Fruit fly (Drosophila melanogaster) whole organism, larva: ENCODE measurements around the gene CG15022.

Experiments used
- noc ChIP-seq: fragments of 200-800 bp; sonication (Bioruptor generic); optimal IDR thresholded peaks from 3 replicates; lab custom pipeline; 2019; ENCODE audit warnings: missing biosample characterization, mild to moderate bottlenecking, missing genetic modification characterization, moderate library complexity

The CG15022 gene

DNA sequence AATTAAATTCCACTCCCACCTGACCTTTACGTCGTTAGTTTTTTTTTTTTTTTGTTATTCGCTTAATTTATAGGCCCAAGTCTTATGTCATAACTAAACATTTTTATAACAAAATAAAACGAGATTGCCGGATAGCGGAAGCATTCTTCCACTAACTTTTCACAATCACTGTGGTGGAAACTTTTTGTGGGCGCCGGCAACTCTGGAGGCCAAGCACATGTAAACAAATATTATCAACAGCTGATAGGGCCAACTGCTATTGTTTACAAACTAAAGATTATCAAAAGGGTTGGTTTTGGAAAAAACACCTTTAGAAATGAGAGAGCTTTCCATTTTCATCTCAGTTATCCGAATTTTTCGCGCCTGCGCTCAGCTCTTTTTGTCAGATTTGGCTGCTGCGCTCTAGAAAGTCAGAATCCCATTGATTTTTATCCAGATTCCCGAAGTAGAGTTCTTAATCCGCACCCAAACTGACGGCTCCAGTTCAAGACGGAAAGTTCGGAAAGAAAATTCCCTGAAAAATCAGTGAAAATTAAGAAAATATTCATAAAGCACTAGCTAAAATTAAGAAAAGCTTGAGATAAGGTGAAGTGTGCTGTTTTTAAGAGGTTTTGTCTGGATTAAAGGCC is 31.1 kb downstream of the CG15022 start, which contains the start of gene nAChRbeta1:
Gene nAChRbeta1, plus strand, starts transcription at position 432 of the 629 bp plus-strand sequence.
- TF ChIP-seq noc (tag; lab: Kevin White, UChicago): no peak

DNA sequence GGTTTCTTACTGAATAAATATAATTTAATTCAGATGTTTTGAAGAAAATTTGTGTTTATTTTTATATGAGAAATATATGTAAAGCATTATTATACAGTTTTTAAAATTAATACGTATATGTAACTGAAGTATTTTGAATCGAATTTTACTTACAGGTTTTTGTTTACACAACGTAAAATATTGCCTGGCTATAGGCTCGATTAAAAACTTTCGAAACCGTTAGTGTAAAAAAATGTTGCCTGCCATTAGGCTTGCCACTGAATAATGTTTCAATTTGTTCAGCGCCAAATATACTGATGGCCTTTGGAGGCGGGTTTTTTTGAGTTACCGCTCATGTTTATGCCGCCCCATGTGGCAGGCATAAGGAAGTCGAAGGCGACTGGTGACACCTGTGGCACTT is 33.5 kb downstream of the CG15022 start:
- TF ChIP-seq noc (tag; lab: Kevin White, UChicago): no peak

DNA sequence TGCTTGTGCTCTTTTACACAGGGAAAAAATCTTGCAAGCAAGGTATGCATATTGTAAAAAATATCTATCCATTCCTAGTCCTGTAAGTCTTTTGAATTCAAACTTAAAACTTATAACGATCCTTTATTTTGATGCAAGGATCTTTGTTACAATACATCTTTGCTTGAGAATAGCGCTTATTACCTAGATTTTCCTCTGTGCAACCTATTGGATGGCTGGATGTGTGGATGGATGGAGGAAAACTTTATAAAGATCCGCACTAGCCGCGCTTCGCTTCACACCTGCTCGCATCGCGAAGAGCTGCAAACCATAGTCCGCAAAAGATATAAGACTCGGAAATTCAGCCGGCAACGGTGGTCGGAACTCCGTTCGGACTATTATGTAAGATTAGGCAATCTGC is 38.8 kb downstream of the CG15022 start, which contains the start of gene CG15020:
Gene CG15020, plus strand, starts transcription at position 301 of the 400 bp plus-strand sequence.
- no peak for TF ChIP-seq noc (tag; lab: Kevin White, UChicago)

DNA sequence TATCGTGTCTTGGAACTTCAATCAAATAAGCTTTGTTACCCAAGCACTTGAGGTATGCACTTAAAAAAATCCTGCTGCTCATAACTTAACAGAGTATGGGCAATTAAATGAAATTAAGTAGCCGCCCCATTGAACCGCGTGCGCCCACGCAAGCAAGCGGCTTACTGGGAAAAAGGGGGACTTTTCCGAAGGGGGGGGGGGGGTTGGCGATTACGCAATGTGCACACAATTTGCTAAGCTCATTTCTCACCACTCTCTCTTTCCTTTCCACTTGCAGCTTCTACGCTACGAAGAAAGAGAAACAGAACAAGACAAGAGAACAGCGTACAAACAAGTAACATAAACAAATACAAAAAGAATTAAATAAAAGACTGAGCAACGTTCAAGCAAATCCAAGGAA is 42.6 kb downstream of the CG15022 start:
- no peak for TF ChIP-seq noc (tag; lab: Kevin White, UChicago)

DNA sequence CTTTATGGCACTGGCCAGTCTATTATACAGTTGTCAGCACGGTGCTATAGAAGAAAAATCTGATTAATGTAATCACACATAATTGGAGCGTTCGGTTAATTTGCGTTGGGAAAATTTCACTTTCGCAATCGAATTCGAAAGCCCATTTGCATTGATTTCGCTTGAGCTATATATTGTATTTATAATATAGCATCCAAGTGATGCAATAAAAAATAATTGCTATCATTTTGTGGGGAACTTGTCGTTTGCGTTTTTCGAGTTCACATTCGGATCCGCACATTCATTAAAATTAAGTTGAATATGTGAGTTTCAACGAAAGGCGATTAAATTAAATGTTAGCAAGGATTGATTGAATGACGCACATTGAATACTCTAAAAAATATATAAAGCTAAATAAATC is 43.0 kb downstream of the CG15022 start:
- TF ChIP-seq noc (tag; lab: Kevin White, UChicago): no peak

DNA sequence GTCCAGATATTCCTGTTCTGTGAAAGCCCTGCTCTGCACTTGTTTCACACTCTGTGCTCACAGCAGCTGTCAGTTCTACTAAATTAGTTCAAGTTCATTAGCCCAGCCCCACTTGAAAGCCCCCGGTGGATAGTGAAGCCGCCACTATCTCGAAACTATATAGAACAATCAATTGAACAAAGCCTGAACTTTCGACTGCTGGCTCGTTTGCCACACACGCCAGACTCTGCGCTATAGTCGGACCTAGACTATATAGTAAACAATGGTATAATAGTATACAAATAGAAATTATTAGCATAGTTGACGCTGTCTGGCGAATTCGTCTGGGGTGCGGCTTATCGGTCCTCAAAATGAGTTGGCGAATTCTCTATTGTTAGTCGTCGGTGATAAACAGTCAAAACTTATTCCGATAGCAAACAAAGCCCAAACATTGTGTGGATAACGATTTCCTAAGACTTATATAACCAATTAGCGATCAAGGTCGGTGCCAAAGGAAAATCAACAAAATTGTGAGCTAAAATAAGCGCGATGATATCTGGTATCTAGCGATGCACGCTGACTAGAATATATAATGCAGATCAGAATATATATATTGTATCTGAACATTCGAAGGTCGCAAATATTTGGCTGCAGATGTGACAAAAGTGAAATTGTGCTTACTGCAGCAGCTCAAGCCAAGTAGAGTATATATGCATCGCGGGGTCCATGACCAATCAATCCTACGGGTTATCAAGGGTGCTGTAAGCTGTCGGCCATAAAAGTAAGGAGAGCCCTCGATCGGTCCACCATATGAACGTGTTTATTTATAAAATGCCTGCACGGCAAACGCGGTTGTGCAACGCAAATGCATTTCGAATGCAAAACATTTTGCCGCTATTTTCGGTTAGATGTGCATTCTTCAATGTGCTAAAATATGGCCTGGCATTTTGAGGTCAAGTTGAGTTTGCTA is 44.5 kb downstream of the CG15022 start:
- TF ChIP-seq noc (tag; lab: Kevin White, UChicago): peak; percentile 42

DNA sequence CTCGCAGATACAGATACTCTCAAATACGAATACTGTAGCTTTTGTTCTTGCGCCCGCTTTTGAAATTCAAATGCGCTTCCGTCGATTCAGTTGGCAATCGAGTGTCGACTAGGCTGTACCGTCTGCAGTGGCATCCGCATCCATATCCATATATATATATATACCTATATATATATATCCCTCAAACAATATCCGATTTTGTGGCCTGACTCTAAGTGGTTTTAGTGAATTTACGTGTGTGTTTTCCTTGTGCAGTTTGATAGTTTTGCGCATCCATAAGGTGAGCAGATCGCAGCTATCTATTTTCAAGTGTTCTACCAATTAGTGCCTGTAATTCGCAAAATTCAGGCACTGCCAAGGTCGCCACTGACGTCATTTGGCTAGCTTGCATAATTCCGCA is 45.5 kb downstream of the CG15022 start:
- TF ChIP-seq noc (tag; lab: Kevin White, UChicago): no peak

DNA sequence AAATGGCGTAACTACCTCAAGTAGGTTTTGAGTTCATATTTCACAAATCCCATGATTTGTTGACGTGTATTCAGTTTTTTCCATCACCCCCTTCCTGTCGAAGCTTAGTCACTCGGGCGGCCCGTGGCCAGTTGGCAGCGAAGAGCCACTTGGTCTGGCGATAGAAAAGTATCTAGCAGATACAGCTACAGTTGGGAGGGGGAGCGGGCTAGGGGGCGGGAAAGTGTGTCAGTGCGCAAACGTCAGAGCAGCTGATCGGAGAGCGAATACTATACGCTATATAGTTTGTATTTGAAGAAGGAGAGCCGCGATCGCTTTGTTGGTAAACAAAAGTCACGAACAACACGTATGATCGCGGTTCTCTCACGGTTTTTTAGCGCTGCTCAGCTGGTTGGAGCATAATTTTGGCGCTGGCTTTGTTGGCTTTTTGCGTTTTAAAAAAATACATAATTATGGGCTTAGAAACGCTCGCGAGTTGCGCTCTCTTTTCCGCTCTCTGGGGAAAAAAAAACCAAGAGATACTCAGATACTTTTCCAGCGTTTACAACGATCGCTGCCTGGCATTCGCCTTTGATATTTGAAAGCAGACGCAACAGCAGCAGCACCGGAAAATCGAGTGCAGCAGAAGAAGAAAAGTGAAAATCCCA is 46.2 kb downstream of the CG15022 start:
- no peak for TF ChIP-seq noc (tag; lab: Kevin White, UChicago)

DNA sequence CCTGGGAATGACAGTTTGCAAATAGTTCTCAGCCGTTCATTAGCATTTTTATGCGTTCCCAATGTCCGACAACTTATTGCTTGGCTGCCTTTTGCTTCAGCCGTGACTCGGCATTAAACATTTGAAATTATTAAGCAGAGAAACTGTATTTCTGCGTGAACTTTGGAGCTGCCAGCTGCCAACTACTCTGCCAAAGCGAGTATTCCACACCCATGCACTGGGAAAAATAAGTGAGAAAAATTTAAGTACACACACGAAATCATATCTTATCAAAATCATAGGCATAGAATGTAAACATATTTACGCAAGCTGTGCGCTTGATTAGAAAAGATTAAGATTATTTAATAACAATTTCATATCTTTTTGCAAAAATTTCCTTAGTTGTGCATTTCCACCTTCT is 47.1 kb downstream of the CG15022 start:
- TF ChIP-seq noc (tag; lab: Kevin White, UChicago): peak; percentile 42

DNA sequence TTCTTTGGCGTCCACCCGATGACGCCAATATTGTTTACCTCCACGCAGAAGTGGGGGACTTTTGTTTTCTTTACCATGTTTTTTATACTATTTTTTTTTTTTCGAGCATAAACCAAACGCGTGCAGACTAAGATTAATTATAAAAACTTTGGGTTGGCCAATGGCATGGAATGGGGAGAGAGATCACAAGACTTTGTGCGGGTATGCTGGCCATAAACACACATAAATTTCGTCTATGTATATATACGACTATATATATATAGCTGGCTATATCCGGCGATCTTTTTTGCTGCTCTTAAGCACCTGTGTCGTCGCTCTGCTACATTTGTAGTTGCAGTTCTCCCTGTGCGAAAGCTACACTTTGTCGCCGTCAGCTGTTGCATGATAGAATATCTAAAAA is 48.2 kb downstream of the CG15022 start:
- no peak for TF ChIP-seq noc (tag; lab: Kevin White, UChicago)

DNA sequence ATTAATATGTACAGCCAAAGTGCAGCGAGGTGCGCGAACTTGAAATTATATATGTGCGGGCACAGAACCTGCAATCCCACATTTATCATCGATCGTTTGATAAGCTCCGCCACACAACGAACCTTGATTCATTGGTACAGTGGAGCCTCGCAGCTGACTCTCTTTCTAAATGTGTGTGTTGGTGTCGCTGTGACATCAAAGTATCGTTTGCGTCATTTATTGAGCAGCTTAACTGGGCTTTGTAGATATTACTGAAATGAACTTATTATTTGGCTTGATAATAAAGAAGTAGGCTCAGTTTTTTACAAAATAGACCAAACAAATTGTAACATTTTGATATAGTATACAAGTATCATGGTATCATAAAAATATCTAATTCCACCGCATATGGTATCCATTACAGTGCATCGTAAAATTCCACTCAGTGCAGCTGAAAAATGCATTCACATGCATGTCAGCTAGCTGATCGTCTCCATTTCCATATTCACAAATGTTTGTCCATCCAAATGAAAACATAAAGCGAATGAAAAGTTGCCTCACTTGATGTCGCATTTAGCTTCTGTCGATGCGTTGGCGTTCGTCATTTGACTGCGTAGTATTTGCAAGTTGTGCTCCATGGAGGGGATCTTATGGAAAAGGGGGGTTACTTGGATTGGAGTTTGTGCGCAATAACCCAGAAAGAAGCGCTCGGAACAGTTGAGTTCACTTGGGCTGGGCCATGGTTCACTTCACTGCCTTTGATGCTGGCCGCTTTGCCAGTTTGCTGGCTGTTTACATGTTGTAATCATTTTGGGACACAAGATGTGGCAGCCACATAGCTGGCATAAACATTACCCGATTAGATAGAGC is 48.9 kb downstream of the CG15022 start:
- no peak for TF ChIP-seq noc (tag; lab: Kevin White, UChicago)

DNA sequence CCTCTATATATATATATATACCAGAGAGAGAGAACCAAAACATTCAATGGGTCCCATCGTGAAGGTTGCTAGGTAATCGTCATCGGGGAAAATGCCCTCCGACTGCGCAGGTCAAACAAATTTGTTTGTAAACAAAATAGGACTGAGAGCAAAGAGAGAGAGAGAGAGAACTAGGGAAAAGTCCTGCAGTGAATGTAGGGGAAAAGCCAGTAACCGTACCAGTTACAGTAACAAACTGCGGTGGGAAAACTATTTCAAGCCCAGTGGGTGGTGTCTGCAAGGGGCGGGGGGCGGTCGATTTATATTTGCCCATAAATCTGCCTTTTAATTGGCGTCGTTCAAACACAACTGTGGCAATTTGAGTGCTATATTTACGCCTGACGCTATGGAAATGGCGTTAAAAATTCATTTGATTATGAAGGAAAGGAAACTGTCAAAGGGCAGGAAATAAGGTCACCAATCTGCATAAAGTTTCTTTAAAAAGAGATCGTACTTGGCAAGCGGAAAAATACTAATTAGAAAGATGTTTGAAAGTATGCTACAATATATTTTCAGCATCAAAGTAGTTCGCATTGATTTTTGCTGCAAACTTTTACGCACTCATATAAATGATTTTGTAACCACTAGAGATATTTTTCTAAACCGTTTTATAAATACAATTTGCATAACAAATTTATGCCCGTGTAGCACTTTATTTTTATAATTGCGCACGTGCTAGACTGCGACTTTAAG is 50.1 kb downstream of the CG15022 start:
- TF ChIP-seq noc (tag; lab: Kevin White, UChicago): no peak
